Fruit fly (Drosophila melanogaster): ENCODE data around the gene hiro.

The hiro gene

DNA sequence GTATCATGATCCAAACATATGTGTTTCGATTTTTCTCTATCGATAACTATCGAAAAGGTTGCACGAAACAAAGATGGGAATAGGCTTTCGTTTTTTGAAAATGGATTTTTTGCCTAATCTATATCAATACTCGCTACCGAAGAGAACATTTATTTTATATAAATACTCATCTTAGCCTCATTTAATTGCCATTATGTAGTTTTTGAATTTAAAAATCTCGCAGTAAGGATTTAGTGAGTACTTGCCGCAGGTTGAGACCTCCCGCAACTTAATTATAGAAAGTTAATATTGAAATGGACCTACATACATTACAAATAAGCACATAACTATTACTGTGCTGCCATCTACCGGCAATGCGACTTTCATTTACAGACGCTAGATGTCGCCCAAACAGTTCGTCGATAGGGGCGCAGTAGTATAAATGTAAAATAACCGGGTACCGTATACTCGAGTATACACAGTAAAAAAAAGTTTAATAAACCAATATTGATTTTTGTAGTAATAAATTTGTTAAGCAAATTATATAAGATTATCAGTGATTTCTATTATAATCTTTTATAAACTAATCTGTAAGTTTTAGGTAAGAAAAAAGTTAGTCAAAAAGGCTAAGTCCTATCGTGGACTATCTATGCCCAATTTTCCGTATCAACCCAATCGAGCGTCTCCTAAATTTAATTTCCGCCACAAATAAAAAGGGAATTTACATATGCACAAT lies 24.2 kb upstream of the hiro start, which contains the start of gene CG13896 (continued):
- peak; percentile 72 for TF ChIP-seq achi (GFP tag; optimal IDR thresholded peaks at IDR 0.05)
- no peak for TF ChIP-seq Hr38 (GFP tag; optimal IDR thresholded peaks at IDR 0.05)
- peak; percentile 84 for TF ChIP-seq CG3919 (GFP tag; optimal IDR thresholded peaks at IDR 0.05)
- no peak for TF ChIP-seq CG4318 (GFP tag; optimal IDR thresholded peaks at IDR 0.05)
- TF ChIP-seq CG3032 (tag; optimal IDR thresholded peaks at IDR 0.05): peak; percentile 60
- peak; percentile 75 for TF ChIP-seq CG6276 (GFP tag; optimal IDR thresholded peaks at IDR 0.05)
- TF ChIP-seq Lpt (GFP tag; optimal IDR thresholded peaks at IDR 0.05): peak; percentile 16
- peak; percentile 62 for TF ChIP-seq CG8319 (GFP tag; optimal IDR thresholded peaks at IDR 0.05)
- TF ChIP-seq CG6808 (GFP tag; optimal IDR thresholded peaks at IDR 0.05): peak; percentile 49
- TF ChIP-seq CG32006 (GFP tag; optimal IDR thresholded peaks at IDR 0.05): peak; percentile 37
- TF ChIP-seq CG8632 (GFP tag; optimal IDR thresholded peaks at IDR 0.05): peak; percentile 31
- peak; percentile 77 for TF ChIP-seq acj6 (GFP tag; optimal IDR thresholded peaks at IDR 0.05)
- TF ChIP-seq fd85E (GFP tag; optimal IDR thresholded peaks at IDR 0.05): no peak
- peak; percentile 66 for TF ChIP-seq CG6163 (GFP tag; IDR thresholded peaks at IDR 0.05)
- TF ChIP-seq Sox15 (GFP tag; optimal IDR thresholded peaks at IDR 0.05): peak; percentile 25
- peak; percentile 65 for TF ChIP-seq CG11902 (GFP tag; optimal IDR thresholded peaks at IDR 0.05)
- peak; percentile 87 for TF ChIP-seq cyc (GFP tag; optimal IDR thresholded peaks at IDR 0.05)
- TF ChIP-seq Met (GFP tag; optimal IDR thresholded peaks at IDR 0.05): peak; percentile 84
- TF ChIP-seq Sox102F (GFP tag; optimal IDR thresholded peaks at IDR 0.05): peak; percentile 79
- TF ChIP-seq esn (GFP tag; optimal IDR thresholded peaks at IDR 0.05): peak; percentile 86
- peak; percentile 3 for TF ChIP-seq fd59A (GFP tag; optimal IDR thresholded peaks at IDR 0.05)
- TF ChIP-seq fkh (GFP tag; optimal IDR thresholded peaks at IDR 0.05): peak; percentile 57
- TF ChIP-seq CG11762 (GFP tag; optimal IDR thresholded peaks at IDR 0.05; ENCODE audit: insufficient read depth): peak; percentile 57
- peak; percentile 44 for TF ChIP-seq CG1621 (tag; optimal IDR thresholded peaks at IDR 0.05)
- TF ChIP-seq Gug (GFP tag; IDR thresholded peaks at IDR 0.05): peak; percentile 38; the same call in 1 of the 2 replicates
- peak; percentile 44 to 65 for TF ChIP-seq salr (GFP tag; optimal IDR thresholded peaks at IDR 0.05)
- TF ChIP-seq CG6854 (GFP tag; optimal IDR thresholded peaks at IDR 0.05): peak; percentile 20
- TF ChIP-seq CG15336 (GFP tag; IDR thresholded peaks at IDR 0.05): peak; percentile 85
- peak; percentile 69 for TF ChIP-seq CG10631 (GFP tag; optimal IDR thresholded peaks at IDR 0.05)
- TF ChIP-seq topi (GFP tag; optimal IDR thresholded peaks at IDR 0.05): peak; percentile 76
- TF ChIP-seq Blimp-1 (GFP tag; optimal IDR thresholded peaks at IDR 0.05): peak; percentile 23
- TF ChIP-seq lz (GFP tag; optimal IDR thresholded peaks at IDR 0.05): peak; percentile 88

DNA sequence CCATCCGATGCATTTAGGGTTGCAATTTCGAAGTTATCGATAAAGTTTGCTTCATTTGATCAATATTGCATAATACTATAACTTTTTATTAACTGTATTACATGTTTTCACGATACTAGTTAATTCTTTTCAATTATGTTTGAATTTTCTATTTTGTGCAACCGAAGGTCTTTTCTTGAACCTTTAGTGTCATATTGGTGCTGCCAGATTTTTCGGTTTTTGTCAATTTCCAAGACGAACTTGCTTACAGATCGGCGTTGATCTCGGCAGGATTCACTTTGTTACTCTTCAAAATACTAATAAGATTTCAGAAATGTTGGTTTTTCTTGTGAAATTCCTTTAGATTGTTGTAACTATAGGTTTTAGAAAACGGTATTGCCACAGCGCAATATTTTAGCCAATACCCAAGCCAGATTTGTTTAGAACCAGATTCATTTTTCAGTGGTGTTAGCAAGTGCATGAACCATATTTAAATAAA lies 22.6 kb upstream of the hiro start, which contains the start of gene CkIIalpha-i3:
Gene CkIIalpha-i3 (minus strand): TSS at position 263 of the 478 bp plus-strand sequence.
- TF ChIP-seq eg (GFP tag; IDR thresholded peaks at IDR 0.05) (no peak), CG6792 (GFP tag; optimal IDR thresholded peaks at IDR 0.05) (no peak), Eip75B (GFP tag; optimal IDR thresholded peaks at IDR 0.05) (no peak), CG4318 (GFP tag; optimal IDR thresholded peaks at IDR 0.05) (no peak), svp (GFP tag) (peak; percentile 35), pdm3 (GFP tag; optimal IDR thresholded peaks at IDR 0.05) (no peak), achi (GFP tag; optimal IDR thresholded peaks at IDR 0.05) (no peak), Hr4 (GFP tag; optimal IDR thresholded peaks at IDR 0.05) (no peak), esn (GFP tag; optimal IDR thresholded peaks at IDR 0.05) (peak; percentile 11), lz (GFP tag; optimal IDR thresholded peaks at IDR 0.05) (no peak), CG9139 (GFP tag; optimal IDR thresholded peaks at IDR 0.05) (no peak), Smox (GFP tag; optimal IDR thresholded peaks at IDR 0.05) (no peak), fkh (GFP tag; optimal IDR thresholded peaks at IDR 0.05) (peak; percentile 16), vri (GFP tag; optimal IDR thresholded peaks at IDR 0.05) (no peak), Hr39 (GFP tag; optimal IDR thresholded peaks at IDR 0.05) (no peak)
